Fruit fly (Drosophila melanogaster): Measurements from ENCODE around the gene CG11030.

DNA sequence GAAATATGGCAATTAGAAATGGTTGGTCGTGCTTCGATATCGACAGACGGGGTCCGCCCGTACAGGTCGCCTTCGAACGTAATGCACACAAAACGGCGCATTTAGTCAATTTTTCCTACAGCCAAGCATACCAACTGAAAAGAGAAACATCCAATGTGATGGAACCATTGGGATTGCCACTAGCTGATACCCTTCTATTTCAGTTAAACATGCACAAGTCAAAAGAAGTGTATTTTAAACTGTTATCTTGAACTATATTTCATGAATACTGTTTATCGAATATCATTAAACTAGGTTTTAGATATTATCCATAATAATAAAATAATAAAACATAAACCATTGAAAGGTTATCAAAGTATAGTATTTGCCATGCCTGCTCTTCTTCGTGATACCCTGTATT is 1.6 kb downstream of the CG11030 start:
- TF ChIP-seq psq (optimal IDR thresholded peaks at IDR 0.05), result no peak
- no peak for TF ChIP-seq Myc (optimal IDR thresholded peaks at IDR 0.05)
- TF ChIP-seq Sin3A (optimal IDR thresholded peaks at IDR 0.05), result no peak
- TF ChIP-seq insv (optimal IDR thresholded peaks at IDR 0.05), result no peak
